Worm (Caenorhabditis elegans) whole organism, L1 larva: ENCODE data around the gene T13C5.3.

Experiments
- dpl-1 ChIP-seq, 3 experiments: fragments of 150-350 bp in 2 of 3; sonication (generic microtip) in 1 of 3; optimal IDR thresholded peaks; 2 replicates each; lab custom pipeline; 2014 to 2017; ENCODE audit warnings: missing biosample characterization in 3 of 3, missing genetic modification characterization in 3 of 3, missing genetic modification reagents in 3 of 3
- egl-27 ChIP-seq, 2 experiments: fragments of 150-350 bp in 1 of 2; sonication (generic microtip); optimal IDR thresholded peaks; 3 replicates each; lab custom pipeline; 2017 to 2018; ENCODE audit warnings: missing biosample characterization in 2 of 2, missing genetic modification characterization in 2 of 2, missing genetic modification reagents in 2 of 2
- fkh-10 ChIP-seq: sonication (generic microtip); optimal IDR thresholded peaks from 2 replicates; lab custom pipeline; 2017; ENCODE audit warnings: missing biosample characterization, missing genetic modification reagents, missing genetic modification characterization
- lin-13 ChIP-seq: fragments of 150-350 bp; optimal IDR thresholded peaks from 2 replicates; lab custom pipeline; 2014; ENCODE audit warnings: missing biosample characterization, missing genetic modification reagents, missing genetic modification characterization
- lin-14 ChIP-seq: fragments of 200-800 bp; sonication (Bioruptor generic); optimal IDR thresholded peaks from 2 replicates; lab custom pipeline; 2018; ENCODE audit warnings: mild to moderate bottlenecking, missing genetic modification characterization, moderate library complexity, missing compliant biosample characterization
- tbx-2 ChIP-seq: sonication (generic microtip); optimal IDR thresholded peaks from 2 replicates; lab custom pipeline; 2016; ENCODE audit warnings: missing genetic modification characterization, missing compliant biosample characterization
- tlp-1 ChIP-seq: fragments of 150-350 bp; optimal IDR thresholded peaks from 2 replicates; lab custom pipeline; 2014; ENCODE audit warnings: missing biosample characterization, missing genetic modification characterization
- unc-62 ChIP-seq: fragments of 150-350 bp; optimal IDR thresholded peaks from 2 replicates; lab custom pipeline; 2014; ENCODE audit warnings: missing biosample characterization, missing genetic modification reagents, missing genetic modification characterization
- ztf-11 ChIP-seq, 2 experiments: sonication (generic microtip); optimal IDR thresholded peaks; 2 replicates each; lab custom pipeline; 2016 to 2017; ENCODE audit warnings: missing genetic modification characterization in 2 of 2, missing biosample characterization in 1 of 2, missing compliant biosample characterization in 1 of 2

DNA sequence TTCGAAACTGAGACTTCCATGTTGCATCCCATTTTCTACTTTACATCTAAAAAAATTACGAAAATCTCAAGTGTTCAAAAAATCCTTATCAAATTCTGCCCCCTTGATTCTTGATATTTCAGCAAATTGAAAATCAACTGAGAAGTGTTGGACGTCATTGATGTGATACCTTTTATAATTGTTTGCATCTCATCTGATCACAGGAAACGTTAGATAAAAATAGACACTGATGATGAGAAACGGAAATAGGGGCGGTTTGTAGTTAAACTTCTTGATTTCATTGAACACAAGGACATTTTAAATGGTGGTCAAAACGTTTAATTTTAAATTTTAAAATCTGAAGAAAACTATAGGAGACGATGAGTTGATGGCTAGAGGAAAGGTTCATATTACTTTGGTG is 49.5 kb upstream of the T13C5.3 start:
- TF ChIP-seq ztf-11 (tag; optimal IDR thresholded peaks at IDR 0.05; lab: Kevin White, UChicago) (no peak), lin-14 (GFP tag; lab: Kevin White, UChicago) (no peak), tlp-1 (tag; lab: Kevin White, UChicago) (no peak), fkh-10 (GFP tag; lab: Kevin White, UChicago) (no peak), dpl-1 (GFP tag; optimal IDR thresholded peaks at IDR 0.05; lab: Kevin White, UChicago) (no peak), lin-13 (GFP tag; lab: Kevin White, UChicago) (no peak), unc-62 (GFP tag; lab: Kevin White, UChicago) (no peak), egl-27 (tag; optimal IDR thresholded peaks at IDR 0.05; lab: Kevin White, UChicago) (no peak), tbx-2 (tag; lab: Kevin White, UChicago) (no peak)
